Fruit fly (Drosophila melanogaster) whole organism, prepupa: Measurements from ENCODE around the gene CG43750.

Source experiments
- Blimp-1 ChIP-seq: fragments of 200-800 bp; sonication (Bioruptor generic); optimal IDR thresholded peaks from 3 replicates; lab custom pipeline; 2017; ENCODE audit warnings: missing biosample characterization, missing genetic modification characterization, mild to moderate bottlenecking, moderate library complexity, missing genetic modification reagents
- CG10631 ChIP-seq: fragments of 200-800 bp; sonication (Bioruptor generic); optimal IDR thresholded peaks from 2 replicates; lab custom pipeline; 2016; ENCODE audit warnings: missing biosample characterization, missing genetic modification characterization
- CG10669 ChIP-seq: fragments of 200-800 bp; sonication (Bioruptor generic); optimal IDR thresholded peaks from 3 replicates; lab custom pipeline; 2018; ENCODE audit warnings: missing biosample characterization, mild to moderate bottlenecking, missing genetic modification characterization, moderate library complexity
- CG11294 ChIP-seq: fragments of 200-800 bp; sonication (Bioruptor generic); IDR thresholded peaks from 2 replicates; pipeline ENCODE4 v1.3.6; 2022; ENCODE audit warnings: missing biosample characterization, missing genetic modification characterization
- CG11902 ChIP-seq: fragments of 200-800 bp; sonication (Bioruptor generic); optimal IDR thresholded peaks from 3 replicates; lab custom pipeline; 2016; ENCODE audit warnings: missing biosample characterization, missing genetic modification characterization
- CG15336 ChIP-seq: fragments of 200-800 bp; sonication (Bioruptor generic); IDR thresholded peaks from 2 replicates; pipeline ENCODE4 v1.3.6; 2022; ENCODE audit warnings: missing biosample characterization, missing genetic modification characterization
- CG16779 ChIP-seq: fragments of 200-800 bp; sonication (Bioruptor generic); optimal IDR thresholded peaks from 3 replicates; lab custom pipeline; 2017; ENCODE audit warnings: missing biosample characterization, mild to moderate bottlenecking, missing genetic modification characterization
- CG31627 ChIP-seq: fragments of 200-800 bp; sonication (Bioruptor generic); optimal IDR thresholded peaks from 3 replicates; lab custom pipeline; 2016; ENCODE audit warnings: missing biosample characterization, missing genetic modification characterization
- CG32006 ChIP-seq: fragments of 200-800 bp; sonication (Bioruptor generic); optimal IDR thresholded peaks from 3 replicates; lab custom pipeline; 2017; ENCODE audit warnings: missing biosample characterization, mild to moderate bottlenecking, missing genetic modification characterization
- CG34406 ChIP-seq: fragments of 200-800 bp; sonication (Bioruptor generic); optimal IDR thresholded peaks from 3 replicates; lab custom pipeline; 2016; ENCODE audit warnings: missing biosample characterization, missing genetic modification characterization
- CG3919 ChIP-seq: fragments of 200-800 bp; sonication (Bioruptor generic); optimal IDR thresholded peaks from 3 replicates; lab custom pipeline; 2016; ENCODE audit warnings: missing biosample characterization, missing genetic modification characterization
- CG4318 ChIP-seq: fragments of 200-800 bp; sonication (Bioruptor generic); optimal IDR thresholded peaks from 3 replicates; lab custom pipeline; 2017; ENCODE audit warnings: missing biosample characterization, mild to moderate bottlenecking, missing genetic modification characterization
- CG6163 ChIP-seq: fragments of 200-800 bp; sonication (Bioruptor generic); IDR thresholded peaks from 3 replicates; pipeline ENCODE4 v1.3.6; 2022; ENCODE audit warnings: missing biosample characterization, missing genetic modification characterization
- CG6276 ChIP-seq: fragments of 200-800 bp; sonication (Bioruptor generic); optimal IDR thresholded peaks from 2 replicates; lab custom pipeline; 2017; ENCODE audit warnings: missing biosample characterization, mild to moderate bottlenecking, missing genetic modification characterization
- CG6792 ChIP-seq: fragments of 200-800 bp; sonication (Bioruptor generic); optimal IDR thresholded peaks from 3 replicates; lab custom pipeline; 2016; ENCODE audit warnings: missing biosample characterization, missing genetic modification characterization
- CG6808 ChIP-seq: fragments of 200-800 bp; sonication (Bioruptor generic); optimal IDR thresholded peaks from 3 replicates; lab custom pipeline; 2017; ENCODE audit warnings: missing biosample characterization, missing genetic modification characterization, mild to moderate bottlenecking, moderate library complexity, missing genetic modification reagents
- CG6854 ChIP-seq: fragments of 200-800 bp; sonication (Bioruptor generic); optimal IDR thresholded peaks from 2 replicates; lab custom pipeline; 2017; ENCODE audit warnings: missing biosample characterization, mild to moderate bottlenecking, missing genetic modification characterization
- CG7368 ChIP-seq: fragments of 200-800 bp; sonication (Bioruptor generic); optimal IDR thresholded peaks from 3 replicates; lab custom pipeline; 2016; ENCODE audit warnings: missing biosample characterization, missing genetic modification characterization
- CG8119 ChIP-seq: fragments of 200-800 bp; sonication (Bioruptor generic); IDR thresholded peaks from 3 replicates; pipeline ENCODE4 v1.3.6; 2022; ENCODE audit warnings: missing biosample characterization, missing genetic modification characterization
- CG8632 ChIP-seq: fragments of 200-800 bp; sonication (Bioruptor generic); optimal IDR thresholded peaks from 3 replicates; lab custom pipeline; 2016; ENCODE audit warnings: missing biosample characterization, missing genetic modification characterization
- CG9139 ChIP-seq: fragments of 200-800 bp; sonication (Bioruptor generic); optimal IDR thresholded peaks from 3 replicates; lab custom pipeline; 2017; ENCODE audit warnings: missing biosample characterization, mild to moderate bottlenecking, missing genetic modification characterization
- Eip75B ChIP-seq: fragments of 200-800 bp; sonication (Bioruptor generic); optimal IDR thresholded peaks from 3 replicates; lab custom pipeline; 2016; ENCODE audit warnings: missing biosample characterization, missing genetic modification characterization
- Eip78C ChIP-seq: fragments of 200-800 bp; sonication (Bioruptor generic); peaks from one replicate; lab custom pipeline; 2016; ENCODE audit warnings: missing biosample characterization, missing genetic modification characterization
- Ets21C ChIP-seq: fragments of 200-800 bp; sonication (Bioruptor generic); optimal IDR thresholded peaks from 3 replicates; lab custom pipeline; 2016; ENCODE audit warnings: missing biosample characterization, missing genetic modification characterization
- Ets96B ChIP-seq: fragments of 200-800 bp; optimal IDR thresholded peaks from 2 replicates; lab custom pipeline; 2019; ENCODE audit warnings: missing biosample characterization, mild to moderate bottlenecking, missing genetic modification characterization, moderate library complexity
- Hr38 ChIP-seq: sonication (Bioruptor generic); optimal IDR thresholded peaks from 2 replicates; lab custom pipeline; 2016; ENCODE audit warnings: missing biosample characterization, missing genetic modification characterization
- Hr39 ChIP-seq: fragments of 200-800 bp; sonication (Bioruptor generic); optimal IDR thresholded peaks from 2 replicates; lab custom pipeline; 2016; ENCODE audit warnings: missing biosample characterization, missing genetic modification characterization
- Hr4 ChIP-seq: fragments of 200-800 bp; sonication (Bioruptor generic); optimal IDR thresholded peaks from 3 replicates; lab custom pipeline; 2016; ENCODE audit warnings: missing biosample characterization, missing genetic modification characterization
- Lpt ChIP-seq: fragments of 200-800 bp; sonication (Bioruptor generic); optimal IDR thresholded peaks from 3 replicates; lab custom pipeline; 2016; ENCODE audit warnings: missing biosample characterization, missing genetic modification characterization
- Met ChIP-seq: fragments of 200-800 bp; sonication (Bioruptor generic); optimal IDR thresholded peaks from 3 replicates; lab custom pipeline; 2016; ENCODE audit warnings: missing biosample characterization, missing genetic modification characterization
- OdsH ChIP-seq: fragments of 200-800 bp; sonication (Bioruptor generic); optimal IDR thresholded peaks from 3 replicates; lab custom pipeline; 2016; ENCODE audit warnings: missing biosample characterization, missing genetic modification characterization
- Sox102F ChIP-seq: fragments of 200-800 bp; sonication (Bioruptor generic); optimal IDR thresholded peaks from 2 replicates; lab custom pipeline; 2016; ENCODE audit warnings: missing biosample characterization, mild to moderate bottlenecking, missing genetic modification characterization
- Sox14 ChIP-seq: fragments of 200-800 bp; sonication (Bioruptor generic); optimal IDR thresholded peaks from 3 replicates; lab custom pipeline; 2016; ENCODE audit warnings: missing biosample characterization, missing genetic modification characterization
- Sox15 ChIP-seq: fragments of 200-800 bp; sonication (Bioruptor generic); optimal IDR thresholded peaks from 3 replicates; lab custom pipeline; 2016; ENCODE audit warnings: missing biosample characterization, missing genetic modification characterization
- achi ChIP-seq: fragments of 200-800 bp; sonication (Bioruptor generic); optimal IDR thresholded peaks from 3 replicates; lab custom pipeline; 2016; ENCODE audit warnings: missing biosample characterization, missing genetic modification characterization
- acj6 ChIP-seq: fragments of 200-800 bp; sonication (Bioruptor generic); optimal IDR thresholded peaks from 3 replicates; lab custom pipeline; 2016; ENCODE audit warnings: missing biosample characterization, missing genetic modification characterization
- cyc ChIP-seq: fragments of 200-800 bp; sonication (Bioruptor generic); optimal IDR thresholded peaks from 3 replicates; lab custom pipeline; 2016; ENCODE audit warnings: missing biosample characterization, missing genetic modification characterization
- dac ChIP-seq: fragments of 200-800 bp; sonication (Bioruptor generic); optimal IDR thresholded peaks from 2 replicates; lab custom pipeline; 2017; ENCODE audit warnings: missing biosample characterization, mild to moderate bottlenecking, missing genetic modification characterization
- dsx ChIP-seq: fragments of 200-800 bp; optimal IDR thresholded peaks from 3 replicates; lab custom pipeline; 2019; ENCODE audit warnings: missing biosample characterization, mild to moderate bottlenecking, missing genetic modification characterization, moderate library complexity; ENCODE audit not compliant: poor library complexity, severe bottlenecking
- eg ChIP-seq: fragments of 200-800 bp; sonication (Bioruptor generic); IDR thresholded peaks from 3 replicates; pipeline ENCODE4 v1.3.6; 2022; ENCODE audit warnings: missing biosample characterization, missing genetic modification characterization
- esn ChIP-seq: fragments of 200-800 bp; sonication (Bioruptor generic); optimal IDR thresholded peaks from 2 replicates; lab custom pipeline; 2016; ENCODE audit warnings: missing biosample characterization, mild to moderate bottlenecking, missing genetic modification characterization, moderate library complexity
- fd59A ChIP-seq: fragments of 200-800 bp; sonication (Bioruptor generic); optimal IDR thresholded peaks from 2 replicates; lab custom pipeline; 2017; ENCODE audit warnings: missing biosample characterization, mild to moderate bottlenecking, missing genetic modification characterization, missing genetic modification reagents
- fd85E ChIP-seq: fragments of 200-800 bp; sonication (Bioruptor generic); optimal IDR thresholded peaks from 3 replicates; lab custom pipeline; 2016; ENCODE audit warnings: missing biosample characterization, missing genetic modification characterization
- fkh ChIP-seq: fragments of 200-800 bp; sonication (Bioruptor generic); optimal IDR thresholded peaks from 3 replicates; lab custom pipeline; 2017; ENCODE audit warnings: missing biosample characterization, mild to moderate bottlenecking, missing genetic modification characterization, moderate library complexity
- net ChIP-seq: fragments of 200-800 bp; sonication (Bioruptor generic); optimal IDR thresholded peaks from 3 replicates; lab custom pipeline; 2016; ENCODE audit warnings: missing biosample characterization, missing genetic modification characterization
- pdm3 ChIP-seq: fragments of 200-800 bp; sonication (Bioruptor generic); optimal IDR thresholded peaks from 3 replicates; lab custom pipeline; 2016; ENCODE audit warnings: missing biosample characterization, missing genetic modification characterization
- salr ChIP-seq, 2 experiments: fragments of 200-800 bp; sonication (Bioruptor generic); optimal IDR thresholded peaks; 3 replicates each; lab custom pipeline; 2016 to 2018; ENCODE audit warnings: missing biosample characterization in 2 of 2, missing genetic modification characterization in 2 of 2, mild to moderate bottlenecking in 1 of 2
- spab ChIP-seq: fragments of 200-800 bp; sonication (Bioruptor generic); optimal IDR thresholded peaks from 2 replicates; lab custom pipeline; 2017; ENCODE audit warnings: missing biosample characterization, mild to moderate bottlenecking, missing genetic modification characterization, missing genetic modification reagents
- ss ChIP-seq, 2 experiments: fragments of 200-800 bp; sonication (Bioruptor generic); optimal IDR thresholded peaks; 2 replicates in 1 of 2; 3 replicates in 1 of 2; lab custom pipeline; 2017 to 2018; ENCODE audit warnings: mild to moderate bottlenecking in 2 of 2, missing biosample characterization in 2 of 2, missing genetic modification characterization in 2 of 2, moderate library complexity in 1 of 2
- topi ChIP-seq: fragments of 200-800 bp; sonication (Bioruptor generic); optimal IDR thresholded peaks from 3 replicates; lab custom pipeline; 2016; ENCODE audit warnings: missing biosample characterization, missing genetic modification characterization
- vri ChIP-seq: fragments of 200-800 bp; sonication (Bioruptor generic); optimal IDR thresholded peaks from 3 replicates; lab custom pipeline; 2016; ENCODE audit warnings: missing biosample characterization, mild to moderate bottlenecking, missing genetic modification characterization

CG43750 gene

DNA sequence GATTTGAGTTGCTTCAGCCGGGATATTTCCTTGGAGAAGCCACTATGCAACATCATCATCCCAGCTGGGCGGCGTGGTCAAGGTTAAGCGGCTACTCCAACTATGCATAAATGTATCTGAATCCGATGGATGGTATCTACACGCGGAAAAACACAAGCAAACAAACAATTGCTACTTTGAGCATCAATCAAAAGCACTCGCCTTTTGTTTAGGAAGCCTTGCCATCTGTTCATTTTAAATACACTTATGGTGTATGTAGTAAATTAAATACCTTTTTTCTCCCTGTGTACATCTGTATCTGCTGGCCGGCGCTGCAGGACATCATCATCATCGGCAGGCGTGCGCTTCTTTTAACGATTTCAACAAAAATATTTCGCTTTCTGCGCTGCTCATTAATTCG, 45.8 kb upstream of the CG43750 start (continued):
- no peak for TF ChIP-seq Hr38
- peak; percentile 43 for TF ChIP-seq Eip75B

DNA sequence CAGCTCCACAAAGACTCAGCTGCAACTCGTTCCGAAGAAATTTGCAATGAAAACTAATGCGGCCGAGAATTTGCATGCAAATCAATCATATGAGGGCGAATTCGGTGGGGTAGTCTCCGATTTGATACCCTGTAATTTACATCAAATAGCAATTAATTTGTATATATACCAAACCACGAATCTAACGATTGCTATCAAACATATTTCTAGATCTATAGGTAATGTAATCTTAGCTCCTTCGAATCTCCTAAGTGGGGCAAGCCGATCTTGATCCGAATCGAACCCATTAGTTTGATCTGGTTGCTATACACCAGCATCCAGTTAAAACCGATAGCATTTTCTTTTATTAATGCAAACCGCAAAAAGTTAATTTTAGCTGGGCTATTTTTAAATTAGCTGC, 43.7 kb upstream of the CG43750 start:
- TF ChIP-seq cyc (GFP tag; lab: Kevin White, UChicago): no peak
- TF ChIP-seq CG31627 (GFP tag; lab: Kevin White, UChicago): peak; percentile 2
- TF ChIP-seq Blimp-1: no peak
- TF ChIP-seq CG11294 (GFP tag; lab: Robert Waterston, UW): no peak
- peak; percentile 22 for TF ChIP-seq CG10669 (GFP tag; lab: Kevin White, UChicago)
- TF ChIP-seq CG7368 (GFP tag; lab: Kevin White, UChicago): no peak
- no peak for TF ChIP-seq topi (GFP tag; lab: Kevin White, UChicago)
- TF ChIP-seq achi (GFP tag; lab: Kevin White, UChicago): peak; percentile 3
- peak; percentile 62 for TF ChIP-seq CG32006 (GFP tag; lab: Kevin White, UChicago)
- TF ChIP-seq CG10631: no peak
- no peak for TF ChIP-seq CG16779
- TF ChIP-seq vri: no peak
- TF ChIP-seq ss (GFP tag; optimal IDR thresholded peaks at IDR 0.05; lab: Kevin White, UChicago): no peak
- no peak for TF ChIP-seq CG6808 (GFP tag; lab: Kevin White, UChicago)
- TF ChIP-seq OdsH (GFP tag; lab: Kevin White, UChicago): peak; percentile 12
- TF ChIP-seq Eip75B: no peak
- no peak for TF ChIP-seq Met (GFP tag; lab: Kevin White, UChicago)
- no peak for TF ChIP-seq esn (GFP tag; lab: Kevin White, UChicago)
- TF ChIP-seq eg (GFP tag; lab: Robert Waterston, UW): peak; percentile 46; the same call in 1 of the 3 replicates
- TF ChIP-seq CG11902 (GFP tag; lab: Kevin White, UChicago): no peak
- TF ChIP-seq pdm3 (GFP tag; lab: Kevin White, UChicago): peak; percentile 4
- no peak for TF ChIP-seq CG6276
- no peak for TF ChIP-seq Lpt (GFP tag; lab: Kevin White, UChicago)
- TF ChIP-seq CG3919: peak; percentile 11
- no peak for TF ChIP-seq dsx (GFP tag; lab: Kevin White, UChicago)
- TF ChIP-seq CG15336 (GFP tag; lab: Robert Waterston, UW): peak; percentile 36; the same call in 1 of the 2 replicates
- TF ChIP-seq CG9139: no peak
- no peak for TF ChIP-seq Ets96B (tag; lab: Kevin White, UChicago)
- no peak for TF ChIP-seq CG8632 (GFP tag; lab: Kevin White, UChicago)
- TF ChIP-seq salr (GFP tag; optimal IDR thresholded peaks at IDR 0.05; lab: Kevin White, UChicago): no peak
- TF ChIP-seq CG8119: peak; percentile 26; the same call in 1 of the 3 replicates
- TF ChIP-seq Hr4 (GFP tag; lab: Kevin White, UChicago): peak; percentile 51
- peak; percentile 60 for TF ChIP-seq Eip78C
- TF ChIP-seq fkh (GFP tag; lab: Kevin White, UChicago): no peak
- no peak for TF ChIP-seq Ets21C (GFP tag; lab: Kevin White, UChicago)
- TF ChIP-seq acj6 (GFP tag; lab: Kevin White, UChicago): no peak
- TF ChIP-seq dac (GFP tag; lab: Kevin White, UChicago): no peak
- peak; percentile 53; the same call in 2 of the 3 replicates for TF ChIP-seq CG6163 (GFP tag; lab: Robert Waterston, UW)
- no peak for TF ChIP-seq Sox102F
- TF ChIP-seq CG6854: no peak
- TF ChIP-seq Hr39: no peak
- TF ChIP-seq spab (GFP tag; lab: Kevin White, UChicago): no peak
- TF ChIP-seq net (GFP tag; lab: Kevin White, UChicago): no peak
- TF ChIP-seq fd59A: no peak
- TF ChIP-seq Sox14 (GFP tag; lab: Kevin White, UChicago): no peak
- no peak for TF ChIP-seq fd85E
- no peak for TF ChIP-seq CG4318 (GFP tag; lab: Kevin White, UChicago)
- no peak for TF ChIP-seq CG6792 (GFP tag; lab: Kevin White, UChicago)
- TF ChIP-seq CG34406: no peak
- no peak for TF ChIP-seq Sox15 (GFP tag; lab: Kevin White, UChicago)
